Fruit fly (Drosophila melanogaster): Measurements from ENCODE around the gene Dim1.

DNA sequence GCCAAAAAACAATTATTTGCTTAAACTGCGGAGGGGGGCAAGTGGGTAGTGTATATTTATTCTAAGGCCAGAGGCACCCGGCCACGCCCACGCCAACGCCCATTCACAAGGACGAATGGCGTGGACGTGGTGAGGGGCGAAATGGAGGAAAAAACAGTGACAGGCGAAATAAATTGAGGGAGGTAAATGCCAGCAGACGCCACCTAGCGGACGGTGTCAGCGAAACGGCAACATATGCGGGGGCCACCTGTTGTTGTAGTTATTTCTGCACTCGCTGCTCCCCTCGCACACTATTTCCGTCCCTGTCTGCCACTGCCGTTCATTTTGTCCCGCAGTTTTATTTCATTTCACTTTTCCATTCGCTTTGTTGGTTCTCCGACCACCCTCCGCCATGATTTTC is 14.9 kb downstream of the Dim1 start:
- no peak for TF ChIP-seq insv (optimal IDR thresholded peaks at IDR 0.05)
- TF ChIP-seq Sin3A (optimal IDR thresholded peaks at IDR 0.05), result no peak
- TF ChIP-seq h (optimal IDR thresholded peaks at IDR 0.05), result no peak
- TF ChIP-seq psq (optimal IDR thresholded peaks at IDR 0.05), result no peak

All from Kc167 (cell line).